Fruit fly (Drosophila melanogaster): ENCODE measurements around the gene Zmynd8.

The Zmynd8 gene

DNA sequence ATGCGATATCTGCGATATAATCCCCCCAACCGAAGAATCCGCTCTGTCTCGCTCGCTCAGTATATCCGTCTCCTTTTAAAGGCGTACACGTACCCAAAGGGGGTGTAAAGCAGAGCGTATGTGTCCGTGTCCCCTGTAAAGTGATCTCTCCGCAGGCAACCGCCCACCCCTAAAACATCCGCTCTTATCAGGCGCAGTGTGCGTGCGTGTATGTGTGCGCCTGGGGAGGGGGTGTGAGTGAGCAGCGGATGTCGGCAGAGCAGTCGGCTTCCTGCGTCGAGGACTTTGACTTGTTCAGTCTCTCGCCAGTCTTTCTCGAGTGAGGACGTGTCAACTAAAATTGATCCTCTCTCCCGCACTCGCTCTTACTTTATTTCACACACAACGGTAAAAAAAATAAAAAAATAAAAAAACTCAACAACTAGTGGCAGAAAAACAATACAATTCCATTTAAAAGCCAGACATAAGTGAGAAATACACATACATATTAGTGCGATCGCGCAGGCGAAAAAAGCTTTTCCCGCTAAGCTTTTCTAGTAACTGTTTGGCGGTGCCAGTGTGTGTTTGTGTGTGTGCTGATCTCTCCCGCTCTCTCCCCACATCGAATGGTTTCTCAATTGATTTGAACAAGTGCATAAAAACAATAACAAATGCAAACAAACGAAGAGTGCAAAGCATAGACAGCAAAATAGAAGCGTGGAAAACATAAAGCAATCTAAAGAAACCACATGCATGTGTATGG lies 56.4 kb downstream of the Zmynd8 start:
- TF ChIP-seq psq (optimal IDR thresholded peaks at IDR 0.05) (no peak), insv (optimal IDR thresholded peaks at IDR 0.05) (no peak), ttk (optimal IDR thresholded peaks at IDR 0.05) (no peak), h (optimal IDR thresholded peaks at IDR 0.05) (no peak), Myc (optimal IDR thresholded peaks at IDR 0.05) (no peak), Sin3A (optimal IDR thresholded peaks at IDR 0.05) (no peak)

DNA sequence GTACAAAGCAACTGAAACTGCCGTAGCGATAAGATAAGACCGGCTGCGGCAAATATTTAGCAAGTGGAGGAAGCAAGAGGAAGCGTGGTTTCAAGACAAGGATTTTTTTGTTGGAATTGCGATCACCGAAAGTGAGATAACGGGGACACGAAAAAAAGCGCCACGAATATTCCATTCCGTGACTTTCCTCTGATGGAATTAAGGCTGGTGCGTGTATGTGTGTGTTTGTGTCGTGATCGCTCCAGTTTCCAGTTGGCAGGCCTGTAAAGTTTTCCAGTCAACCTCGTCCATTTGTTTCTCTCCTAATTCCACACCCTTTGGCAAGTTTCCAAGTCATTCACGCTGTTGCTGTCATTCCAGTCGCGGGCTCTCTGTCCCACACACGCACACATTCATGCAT lies 57.0 kb downstream of the Zmynd8 start:
- TF ChIP-seq h (optimal IDR thresholded peaks at IDR 0.05) (no peak), psq (optimal IDR thresholded peaks at IDR 0.05) (no peak), Sin3A (optimal IDR thresholded peaks at IDR 0.05) (no peak), Myc (optimal IDR thresholded peaks at IDR 0.05) (no peak), insv (optimal IDR thresholded peaks at IDR 0.05) (no peak), ttk (optimal IDR thresholded peaks at IDR 0.05) (no peak)
